Worm (Caenorhabditis elegans) whole organism, L4/young adult: Measurements from ENCODE around the gene W08F4.3.
"Not testable (repeated sequence)": the region's sequence is repeated elsewhere in the genome, so short reads cannot be mapped to it uniquely, and the experiment has no call there.

Experiments used
- W03F9.2 ChIP-seq: fragments of 150-350 bp; optimal IDR thresholded peaks from 2 replicates; lab custom pipeline; 2014; ENCODE audit warnings: missing biosample characterization, missing genetic modification characterization
- dao-5 ChIP-seq: sonication (generic microtip); optimal IDR thresholded peaks from 2 replicates; lab custom pipeline; 2016; ENCODE audit warnings: missing genotype, missing genetic modification characterization, moderate library complexity, missing compliant biosample characterization
- him-1 ChIP-seq: sonication (generic microtip); optimal IDR thresholded peaks from 2 replicates; lab custom pipeline; 2016; ENCODE audit warnings: missing genotype, missing genetic modification reagents, missing genetic modification characterization, missing compliant biosample characterization

W08F4.3 gene

DNA sequence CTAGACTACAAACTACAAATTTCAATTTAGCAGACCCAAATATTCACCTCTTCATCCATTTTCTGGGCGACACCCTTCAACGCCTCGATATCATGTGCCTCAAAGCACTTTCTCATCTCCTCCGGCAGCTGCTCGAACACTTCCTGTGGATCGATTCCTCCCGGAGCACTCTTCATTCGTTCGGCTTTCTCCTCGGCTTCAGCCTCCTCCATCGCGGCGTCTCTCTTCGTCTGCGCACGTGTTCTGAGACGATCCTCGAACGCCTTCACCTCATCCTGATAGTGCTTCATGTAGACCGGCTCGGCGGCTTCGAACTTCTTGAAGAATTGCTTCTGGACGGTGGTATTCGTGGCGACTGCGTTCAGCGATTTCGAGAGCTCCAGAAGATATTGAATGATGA is 1.6 kb upstream of the W08F4.3 start:
- TF ChIP-seq dao-5 (tag; lab: Kevin White, UChicago) (no peak), him-1 (tag; lab: Kevin White, UChicago) (no peak), W03F9.2 (tag; lab: Kevin White, UChicago) (no peak)

DNA sequence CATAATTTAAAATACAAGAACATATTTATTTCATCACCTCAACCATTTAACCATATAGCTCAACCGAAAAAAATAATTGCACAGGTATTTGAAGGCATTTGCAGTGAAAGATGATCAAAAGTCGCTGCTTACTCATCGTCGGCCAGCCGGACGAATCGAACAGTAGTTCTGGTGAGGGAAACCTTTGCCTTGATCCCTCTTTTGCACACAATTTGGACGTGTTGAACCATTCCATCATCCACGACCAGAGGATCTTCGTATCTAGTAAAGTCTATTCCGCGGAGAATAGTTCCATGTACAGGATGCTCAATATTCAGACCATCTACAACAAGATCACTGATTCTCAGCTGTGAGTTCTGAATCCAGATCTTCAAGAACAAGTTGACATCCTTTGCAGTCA is 1.6 kb downstream of the W08F4.3 start:
- no peak for TF ChIP-seq W03F9.2 (tag; lab: Kevin White, UChicago)
- no peak for TF ChIP-seq dao-5 (tag; lab: Kevin White, UChicago)
- no peak for TF ChIP-seq him-1 (tag; lab: Kevin White, UChicago)

DNA sequence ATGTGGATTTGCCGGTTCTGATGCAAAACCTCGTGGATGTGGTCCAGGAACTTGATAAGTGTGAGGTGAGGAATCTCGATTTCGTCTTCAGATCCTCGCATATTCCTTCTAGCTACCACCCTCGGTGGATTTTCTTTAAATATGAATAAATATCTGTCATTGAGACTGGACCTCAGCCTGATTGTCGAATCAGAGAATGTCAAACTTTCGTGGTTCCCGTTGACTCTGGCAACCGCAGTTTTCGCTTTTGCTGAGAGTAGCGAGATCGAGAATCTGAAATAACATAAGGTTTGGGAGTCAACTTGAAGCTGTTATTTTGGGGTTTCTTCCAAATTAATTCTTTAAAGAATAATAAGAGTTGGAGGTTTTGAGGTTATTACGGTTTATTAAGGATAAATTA is 2.2 kb downstream of the W08F4.3 start, which contains the start of gene fbxb-14:
Gene fbxb-14 (minus strand): TSS at position 101 of the 400 bp plus-strand sequence.
- TF ChIP-seq W03F9.2 (tag; lab: Kevin White, UChicago): no peak
- TF ChIP-seq him-1 (tag; lab: Kevin White, UChicago): no peak
- no peak for TF ChIP-seq dao-5 (tag; lab: Kevin White, UChicago)

DNA sequence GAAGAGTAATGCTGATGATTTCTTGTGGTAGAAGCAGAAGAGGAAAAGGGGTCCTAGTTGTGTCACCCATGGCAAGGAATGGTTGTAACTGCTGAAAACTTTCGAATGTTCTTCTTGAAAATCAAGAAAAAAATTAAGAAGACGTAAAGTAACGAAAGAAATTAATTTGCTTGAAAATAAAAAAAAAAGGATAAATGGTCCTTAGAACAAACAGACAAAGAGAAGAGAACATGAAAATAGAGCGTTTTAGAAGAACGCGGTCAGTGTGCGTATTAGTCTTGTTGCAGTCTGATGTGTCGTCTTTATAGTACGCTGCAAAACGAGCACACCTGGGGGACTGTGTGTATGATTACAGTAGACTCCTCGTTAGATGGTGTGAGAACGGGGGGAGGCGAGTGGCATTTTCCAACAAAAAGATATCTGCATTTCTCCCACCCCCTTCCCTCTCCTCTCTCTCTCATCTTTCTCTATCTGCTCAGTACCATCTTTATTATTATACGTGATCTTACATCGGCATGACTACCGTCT is 4.0 kb downstream of the W08F4.3 start, which contains the start of the genes W08F4.12 and W08F4.13:
Gene W08F4.12 (minus strand): TSS at position 101 of the 528 bp plus-strand sequence.
Gene W08F4.13 (plus strand): TSS at position 478 of the 528 bp plus-strand sequence.
- no peak for TF ChIP-seq W03F9.2 (tag; lab: Kevin White, UChicago)
- no peak for TF ChIP-seq him-1 (tag; lab: Kevin White, UChicago)
- TF ChIP-seq dao-5 (tag; lab: Kevin White, UChicago): no peak

DNA sequence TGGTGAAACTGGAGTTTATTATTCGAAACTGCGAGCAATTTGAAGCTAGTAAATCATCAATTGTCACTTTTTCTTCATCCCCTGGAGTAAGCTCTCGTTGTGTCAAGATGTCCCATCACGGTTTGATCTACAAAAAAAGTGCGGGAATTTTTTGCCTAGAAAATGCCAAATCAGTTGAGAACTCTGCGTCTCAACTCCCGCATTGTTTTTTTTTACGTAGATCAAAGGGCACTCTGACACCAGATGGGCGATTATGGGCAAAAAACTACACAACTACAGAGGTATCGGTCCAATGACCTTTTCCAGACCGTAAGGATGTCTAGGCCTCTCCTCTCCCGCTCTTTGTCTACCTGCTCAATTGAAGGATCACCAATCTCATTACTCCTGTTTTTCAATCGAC is 7.1 kb downstream of the W08F4.3 start, which contains the start of gene fbxb-34:
Gene fbxb-34 (plus strand): TSS at position 301 of the 400 bp plus-strand sequence.
- TF ChIP-seq W03F9.2 (tag; lab: Kevin White, UChicago) (no peak), him-1 (tag; lab: Kevin White, UChicago) (no peak), dao-5 (tag; lab: Kevin White, UChicago) (no peak)

DNA sequence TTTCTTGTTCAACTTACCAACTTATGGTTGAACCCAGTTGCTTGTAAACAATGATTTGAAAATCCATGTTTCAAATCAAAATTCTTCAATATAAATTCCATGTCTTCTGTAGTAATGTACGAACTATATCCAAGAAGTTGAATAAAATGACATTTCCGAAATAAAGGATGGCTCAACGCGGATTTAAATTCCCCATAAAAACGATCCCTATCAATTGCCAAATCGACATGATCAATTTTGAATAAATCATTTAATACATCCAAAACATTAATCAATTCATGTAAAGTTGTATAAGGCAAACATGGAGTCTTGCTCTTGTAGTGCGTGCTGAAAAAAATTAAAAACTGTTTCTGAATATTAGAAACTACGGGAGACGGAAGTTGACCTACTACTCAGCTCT is 10.7 kb downstream of the W08F4.3 start, which contains the start of gene W08F4.10:
Gene W08F4.10 (minus strand): TSS at position 101 of the 400 bp plus-strand sequence.
- TF ChIP-seq dao-5 (tag; lab: Kevin White, UChicago) (no peak), W03F9.2 (tag; lab: Kevin White, UChicago) (no peak), him-1 (tag; lab: Kevin White, UChicago) (no peak)

DNA sequence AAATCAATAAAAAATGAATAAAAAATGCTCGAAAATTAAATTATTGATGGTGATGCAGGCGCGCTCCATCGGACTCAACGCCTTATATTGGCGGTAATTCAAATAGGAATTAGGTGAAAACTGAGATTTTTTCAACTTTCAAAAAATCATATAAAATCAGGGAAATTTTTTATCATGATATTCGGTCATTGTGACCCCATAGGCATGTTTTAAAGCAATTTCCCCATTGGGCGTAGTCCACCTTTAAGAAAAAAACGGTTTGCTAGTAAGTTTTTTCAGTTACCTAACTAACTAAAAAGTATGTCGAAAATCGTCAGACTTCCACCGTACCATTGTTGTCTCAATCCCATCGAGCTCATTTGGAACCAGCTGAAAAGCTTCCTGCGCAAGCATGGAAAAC is 12.8 kb downstream of the W08F4.3 start, which contains the start of gene W08F4.1:
Gene W08F4.1 (plus strand): TSS at position 301 of the 400 bp plus-strand sequence.
- TF ChIP-seq dao-5, W03F9.2, him-1 (tag; lab: Kevin White, UChicago): not testable (repeated sequence)

DNA sequence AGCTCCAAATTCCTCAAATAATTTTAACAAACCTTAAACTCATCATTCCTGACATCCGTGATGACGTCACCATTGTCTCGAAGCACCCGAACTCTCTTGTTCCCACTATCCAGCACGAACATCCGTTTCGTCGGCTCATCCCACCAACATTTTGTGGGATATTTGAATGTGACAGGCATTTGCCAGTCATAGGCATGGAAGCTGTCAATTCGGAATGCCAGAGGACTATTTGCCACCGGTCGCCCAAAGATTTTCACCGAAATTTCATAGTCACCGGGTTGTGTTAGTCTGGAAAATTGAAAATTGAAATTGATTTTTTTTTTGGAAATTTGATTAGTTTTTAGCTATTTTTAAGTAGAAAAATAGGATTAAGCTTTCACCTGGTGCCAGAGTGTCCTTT is 16.3 kb downstream of the W08F4.3 start:
- TF ChIP-seq W03F9.2 (tag; lab: Kevin White, UChicago): no peak
- TF ChIP-seq him-1 (tag; lab: Kevin White, UChicago): no peak
- TF ChIP-seq dao-5 (tag; lab: Kevin White, UChicago): no peak

DNA sequence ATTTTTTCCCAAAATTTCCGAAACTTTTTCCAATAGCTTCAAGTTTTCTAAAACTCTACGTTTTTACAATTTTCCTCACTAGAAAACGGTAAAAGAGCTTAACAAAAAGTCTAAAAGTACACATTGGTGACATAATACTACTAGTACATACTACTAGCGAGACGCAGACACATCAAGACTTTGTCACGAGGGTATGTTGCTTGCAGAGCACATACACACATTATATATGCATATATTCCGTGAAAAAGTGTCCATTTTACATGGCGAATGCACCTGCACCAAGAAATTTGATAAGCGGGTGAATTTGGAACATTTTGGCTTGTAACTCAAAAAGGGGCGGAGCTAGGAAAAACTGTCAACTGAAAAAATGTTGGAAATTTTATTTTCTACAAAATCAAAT is 20.9 kb downstream of the W08F4.3 start:
- TF ChIP-seq him-1 (tag; lab: Kevin White, UChicago) (no peak), W03F9.2 (tag; lab: Kevin White, UChicago) (no peak), dao-5 (tag; lab: Kevin White, UChicago) (no peak)

DNA sequence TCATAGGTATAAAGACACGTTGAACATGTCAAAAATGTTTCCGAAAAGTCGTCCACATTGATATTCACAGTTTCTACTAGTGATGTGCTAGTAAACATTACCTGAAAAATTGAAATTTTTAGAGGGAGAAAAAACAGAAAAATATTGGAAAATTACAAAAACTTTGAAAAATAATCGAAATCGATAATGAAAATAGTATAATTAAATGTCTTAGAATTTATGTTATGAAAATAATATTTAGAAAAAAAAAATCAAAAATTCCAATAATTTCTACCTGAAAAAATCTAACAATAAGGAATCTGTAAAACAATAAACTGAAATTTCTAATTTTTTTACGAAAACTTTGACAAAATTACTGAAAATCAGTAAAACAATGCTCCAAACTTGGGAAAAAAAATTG is 21.6 kb downstream of the W08F4.3 start, which contains the start of gene nhl-3:
Gene nhl-3 (minus strand): TSS at position 101 of the 400 bp plus-strand sequence.
- TF ChIP-seq W03F9.2 (tag; lab: Kevin White, UChicago) (no peak), dao-5 (tag; lab: Kevin White, UChicago) (no peak), him-1 (tag; lab: Kevin White, UChicago) (no peak)

DNA sequence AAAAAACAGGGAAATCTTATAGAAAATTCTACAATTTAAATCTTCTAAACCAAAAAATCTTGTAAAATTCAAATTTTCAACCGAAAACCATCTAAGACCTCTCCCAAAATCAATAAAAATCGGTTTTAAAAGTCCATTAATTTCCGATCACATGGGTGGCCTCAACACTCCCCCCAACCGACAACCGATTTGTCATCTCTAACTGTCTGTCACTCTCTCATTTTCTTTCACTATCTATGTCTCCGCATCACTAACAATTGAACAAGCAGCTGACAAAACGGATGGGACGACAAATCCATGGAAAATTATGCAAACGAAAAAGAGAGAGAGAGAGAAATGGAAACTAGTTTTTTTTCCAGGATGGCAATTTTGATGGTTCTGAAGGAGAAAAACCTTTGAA is 22.6 kb downstream of the W08F4.3 start:
- TF ChIP-seq W03F9.2 (tag; lab: Kevin White, UChicago) (no peak), dao-5 (tag; lab: Kevin White, UChicago) (no peak), him-1 (tag; lab: Kevin White, UChicago) (no peak)

DNA sequence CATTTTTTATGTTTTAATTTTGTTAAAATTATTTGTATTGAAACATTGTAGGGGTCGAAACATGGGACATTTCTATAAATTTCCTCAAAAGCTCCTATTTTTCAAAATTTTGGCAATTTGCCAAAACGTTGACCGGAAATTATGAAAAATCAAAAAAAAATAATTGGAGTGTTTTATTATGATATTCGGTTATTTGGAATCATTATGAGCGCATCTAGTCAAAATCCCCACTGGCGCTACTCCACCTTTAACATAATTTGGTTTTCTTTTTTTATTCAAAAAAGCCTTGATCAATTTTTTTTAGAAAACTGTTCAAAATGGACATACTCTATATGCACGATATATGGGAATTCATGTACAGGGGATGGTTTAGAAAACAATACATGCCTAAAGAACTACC is 24.9 kb downstream of the W08F4.3 start, which contains the start of gene W04H10.2:
Gene W04H10.2 (plus strand): TSS at position 301 of the 400 bp plus-strand sequence.
- TF ChIP-seq him-1 (tag; lab: Kevin White, UChicago) (no peak), dao-5 (tag; lab: Kevin White, UChicago) (no peak), W03F9.2 (tag; lab: Kevin White, UChicago) (no peak)

DNA sequence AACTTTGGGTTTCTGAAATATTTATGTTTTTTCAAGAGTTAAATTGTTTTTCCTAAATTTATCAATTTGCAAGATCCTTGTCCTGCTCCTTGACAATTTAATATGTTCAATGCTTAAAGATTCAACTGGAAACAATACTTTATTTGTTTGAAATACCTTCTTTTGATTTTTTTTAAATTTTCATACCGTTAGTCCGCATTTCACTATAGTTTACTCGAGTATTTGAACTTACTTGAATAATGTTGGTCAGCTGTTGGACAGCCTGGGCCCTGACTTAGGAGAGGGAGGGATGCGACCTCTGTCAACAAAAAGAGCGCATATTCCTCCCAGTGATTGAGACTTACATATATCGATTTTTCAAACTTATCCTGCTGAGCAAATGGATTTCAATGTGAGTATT is 25.6 kb downstream of the W08F4.3 start, which contains the start of gene W04H10.5:
Gene W04H10.5 (plus strand): TSS at position 301 of the 400 bp plus-strand sequence.
- TF ChIP-seq dao-5 (tag; lab: Kevin White, UChicago) (no peak), W03F9.2 (tag; lab: Kevin White, UChicago) (no peak), him-1 (tag; lab: Kevin White, UChicago) (no peak)
